Worm (Caenorhabditis elegans) whole organism, midembryonic: Measurements from ENCODE around the gene cec-4.

Experiments used
- T22C8.4 ChIP-seq: fragments of 200-800 bp; sonication (Bioruptor generic); IDR thresholded peaks from 2 replicates; pipeline ENCODE4 v1.3.6; 2022; ENCODE audit warnings: missing genetic modification characterization, missing compliant biosample characterization
- cog-1 ChIP-seq: sonication (generic microtip); optimal IDR thresholded peaks from 2 replicates; lab custom pipeline; 2016; ENCODE audit warnings: missing genetic modification characterization, missing compliant biosample characterization
- flt-1 ChIP-seq: fragments of 200-800 bp; sonication (Bioruptor generic); IDR thresholded peaks from 2 replicates; pipeline ENCODE4 v1.3.6; 2022; ENCODE audit warnings: missing genetic modification characterization, missing compliant biosample characterization
- klf-2 ChIP-seq: fragments of 200-800 bp; sonication (Bioruptor generic); conservative IDR thresholded peaks from 2 replicates; pipeline ENCODE4 v1.3.6; 2022; ENCODE audit warnings: missing genetic modification reagents, missing genetic modification characterization, missing compliant biosample characterization
- med-1 ChIP-seq: sonication (generic microtip); optimal IDR thresholded peaks from 2 replicates; lab custom pipeline; 2017; ENCODE audit warnings: missing genetic modification characterization, mild to moderate bottlenecking, missing compliant biosample characterization, antibody characterized with exemption, missing genetic modification reagents; ENCODE audit not compliant: insufficient read depth
- ref-1 ChIP-seq: fragments of 200-800 bp; sonication (Bioruptor generic); conservative IDR thresholded peaks from 2 replicates; pipeline ENCODE4 v1.3.6; 2022; ENCODE audit warnings: missing genetic modification reagents, missing genetic modification characterization, missing compliant biosample characterization
- tab-1 ChIP-seq: fragments of 200-800 bp; sonication (Bioruptor generic); IDR thresholded peaks from 2 replicates; pipeline ENCODE4 v1.3.6; 2022; ENCODE audit warnings: missing genetic modification characterization, missing compliant biosample characterization
- ztf-23 ChIP-seq: fragments of 200-800 bp; sonication (Bioruptor generic); IDR thresholded peaks from 2 replicates; pipeline ENCODE4 v1.3.6; 2022; ENCODE audit warnings: missing genetic modification reagents, missing genetic modification characterization, missing compliant biosample characterization
- ztf-29 ChIP-seq: fragments of 200-800 bp; sonication (Bioruptor generic); IDR thresholded peaks from 2 replicates; pipeline ENCODE4 v1.3.6; 2022; ENCODE audit warnings: missing genetic modification reagents, missing genetic modification characterization, missing compliant biosample characterization

The cec-4 gene

ce11 chrIV:7567557-7568010 lies 7.9 kb upstream of the cec-4 start, which contains the start of gene F32E10.8:
Gene F32E10.8, plus strand, starts transcription at chrIV:7567607.
- TF ChIP-seq med-1 (GFP tag; lab: Kevin White, UChicago) (no peak), ztf-29 (GFP tag; lab: Robert Waterston, UW) (no peak), ref-1 (GFP tag; lab: Robert Waterston, UW) (no peak), cog-1 (no peak), T22C8.4 (GFP tag; lab: Robert Waterston, UW) (no peak), ztf-23 (GFP tag; lab: Robert Waterston, UW) (no peak)

- TF ChIP-seq flt-1 (GFP tag; lab: Robert Waterston, UW) (no peak), ztf-23 (GFP tag; lab: Robert Waterston, UW) (no peak), med-1 (GFP tag; lab: Kevin White, UChicago) (no peak)
Measured at ce11 chrIV:7568593-7568992, 6.9 kb upstream of the cec-4 start, which contains the start of gene clec-180. Gene clec-180, plus strand, starts transcription at chrIV:7568893.

- TF ChIP-seq ztf-23 (GFP tag; lab: Robert Waterston, UW) (peak; percentile 96), flt-1 (GFP tag; lab: Robert Waterston, UW) (peak; percentile 97), klf-2 (GFP tag; lab: Robert Waterston, UW) (peak; percentile 94), tab-1 (peak; percentile 97), ref-1 (GFP tag; lab: Robert Waterston, UW) (peak; percentile 92), cog-1 (peak; percentile 89), T22C8.4 (GFP tag; lab: Robert Waterston, UW) (peak; percentile 94), ztf-29 (GFP tag; lab: Robert Waterston, UW) (peak; percentile 97), med-1 (GFP tag; lab: Kevin White, UChicago) (peak; percentile 89)
Measured at ce11 chrIV:7573944-7574343, 1.6 kb upstream of the cec-4 start.

ce11 chrIV:7578281-7578680 lies 2.8 kb downstream of the cec-4 start, which contains the start of gene F32E10.5:
Gene F32E10.5, minus strand, starts transcription at chrIV:7578381.
- TF ChIP-seq klf-2 (GFP tag; lab: Robert Waterston, UW) (no peak), ztf-23 (GFP tag; lab: Robert Waterston, UW) (no peak), cog-1 (no peak), tab-1 (no peak), T22C8.4 (GFP tag; lab: Robert Waterston, UW) (no peak)

- TF ChIP-seq cog-1: peak; percentile 70
- no peak for TF ChIP-seq ref-1 (GFP tag; lab: Robert Waterston, UW)
- TF ChIP-seq flt-1 (GFP tag; lab: Robert Waterston, UW): peak; percentile 45; the same call in 1 of the 2 replicates
- no peak for TF ChIP-seq T22C8.4 (GFP tag; lab: Robert Waterston, UW)
Measured at ce11 chrIV:7580062-7580614, 4.6 kb downstream of the cec-4 start, which contains the start of the genes cec-5 and nol-10. Gene cec-5, minus strand, starts transcription at chrIV:7580112. Gene nol-10, plus strand, starts transcription at chrIV:7580597.

ce11 chrIV:7585273-7585882 lies 9.9 kb downstream of the cec-4 start:
- no peak for TF ChIP-seq flt-1 (GFP tag; lab: Robert Waterston, UW)
- TF ChIP-seq ztf-23 (GFP tag; lab: Robert Waterston, UW): no peak
- TF ChIP-seq ref-1 (GFP tag; lab: Robert Waterston, UW): no peak
- TF ChIP-seq tab-1: no peak
- TF ChIP-seq ztf-29 (GFP tag; lab: Robert Waterston, UW): no peak

ce11 chrIV:7586972-7587371 lies 11.5 kb downstream of the cec-4 start:
- TF ChIP-seq ztf-23 (GFP tag; lab: Robert Waterston, UW): no peak
- no peak for TF ChIP-seq flt-1 (GFP tag; lab: Robert Waterston, UW)
- no peak for TF ChIP-seq ztf-29 (GFP tag; lab: Robert Waterston, UW)
- no peak for TF ChIP-seq tab-1
- TF ChIP-seq cog-1: no peak
- TF ChIP-seq klf-2 (GFP tag; lab: Robert Waterston, UW): no peak
- TF ChIP-seq med-1 (GFP tag; lab: Kevin White, UChicago): no peak
- TF ChIP-seq ref-1 (GFP tag; lab: Robert Waterston, UW): no peak
- no peak for TF ChIP-seq T22C8.4 (GFP tag; lab: Robert Waterston, UW)

- TF ChIP-seq ref-1 (GFP tag; lab: Robert Waterston, UW) (no peak), T22C8.4 (GFP tag; lab: Robert Waterston, UW) (no peak), flt-1 (GFP tag; lab: Robert Waterston, UW) (no peak), klf-2 (GFP tag; lab: Robert Waterston, UW) (no peak), cog-1 (no peak), tab-1 (no peak), ztf-29 (GFP tag; lab: Robert Waterston, UW) (no peak)
Measured at ce11 chrIV:7588631-7589030, 13.1 kb downstream of the cec-4 start, which contains the start of gene cla-1. Gene cla-1, plus strand, starts transcription at chrIV:7588931.

ce11 chrIV:7605413-7605812 lies 29.9 kb downstream of the cec-4 start:
- TF ChIP-seq ztf-29 (GFP tag; lab: Robert Waterston, UW) (no peak), T22C8.4 (GFP tag; lab: Robert Waterston, UW) (no peak)

- no peak for TF ChIP-seq T22C8.4 (GFP tag; lab: Robert Waterston, UW)
- TF ChIP-seq ztf-23 (GFP tag; lab: Robert Waterston, UW): no peak
Measured at ce11 chrIV:7608111-7608510, 32.6 kb downstream of the cec-4 start.
